Fruit fly (Drosophila melanogaster) whole organism, embryonic: ENCODE data around the gene mRpL15.
A peak's percentile ranks its signal among the peaks of the same experiment; 100 is the strongest.

Experiments
- C15 ChIP-seq: fragments of 200-800 bp; sonication (Bioruptor generic); IDR thresholded peaks from 3 replicates; pipeline ENCODE4 v1.3.6; 2022; ENCODE audit warnings: missing biosample characterization, missing genetic modification characterization
- CG11695 ChIP-seq: fragments of 200-800 bp; sonication (Bioruptor generic); IDR thresholded peaks from 3 replicates; pipeline ENCODE4 v1.3.6; 2022; ENCODE audit warnings: missing biosample characterization, missing genetic modification characterization
- CG13287 ChIP-seq: fragments of 200-800 bp; sonication (Bioruptor generic); IDR thresholded peaks from 2 replicates; pipeline ENCODE4 v1.3.6; 2022; ENCODE audit warnings: missing biosample characterization, missing genetic modification characterization; ENCODE audit not compliant: partially characterized antibody
- CG17361 ChIP-seq: fragments of 200-800 bp; sonication (Bioruptor generic); IDR thresholded peaks from 3 replicates; pipeline ENCODE4 v1.3.6; 2022; ENCODE audit warnings: missing biosample characterization, missing genetic modification characterization
- CG1832 ChIP-seq: fragments of 200-800 bp; sonication (Bioruptor generic); optimal IDR thresholded peaks from 2 replicates; lab custom pipeline; 2017; ENCODE audit warnings: missing biosample characterization, mild to moderate bottlenecking, missing genetic modification characterization, inconsistent platforms
- CG2678 ChIP-seq: fragments of 200-800 bp; sonication (Bioruptor generic); optimal IDR thresholded peaks from 3 replicates; lab custom pipeline; 2019; ENCODE audit warnings: missing biosample characterization, mild to moderate bottlenecking, missing genetic modification characterization, moderate library complexity
- CG4282 ChIP-seq: fragments of 200-800 bp; sonication (Bioruptor generic); optimal IDR thresholded peaks from 2 replicates; lab custom pipeline; 2016; ENCODE audit warnings: missing biosample characterization, missing genetic modification characterization
- CG4424 ChIP-seq: fragments of 200-800 bp; sonication (Bioruptor generic); optimal IDR thresholded peaks from 3 replicates; lab custom pipeline; 2016; ENCODE audit warnings: missing biosample characterization, missing genetic modification characterization
- CG4617 ChIP-seq: fragments of 200-800 bp; sonication (Bioruptor generic); optimal IDR thresholded peaks from 3 replicates; lab custom pipeline; 2016; ENCODE audit warnings: missing biosample characterization, missing genetic modification characterization, borderline replicate concordance
- CG4707 ChIP-seq: fragments of 200-800 bp; sonication (Bioruptor generic); optimal IDR thresholded peaks from 2 replicates; lab custom pipeline; 2018; ENCODE audit warnings: missing biosample characterization, mild to moderate bottlenecking, missing genetic modification characterization, moderate library complexity
- CG4730 ChIP-seq: fragments of 200-800 bp; sonication (Bioruptor generic); IDR thresholded peaks from 2 replicates; pipeline ENCODE4 v1.3.6; 2022; ENCODE audit warnings: missing biosample characterization, missing genetic modification characterization
- CG6683 ChIP-seq: fragments of 200-800 bp; sonication (Bioruptor generic); optimal IDR thresholded peaks from 2 replicates; lab custom pipeline; 2017; ENCODE audit warnings: missing biosample characterization, mild to moderate bottlenecking, missing genetic modification characterization, missing genetic modification reagents
- CG6854 ChIP-seq: fragments of 200-800 bp; sonication (Bioruptor generic); optimal IDR thresholded peaks from 3 replicates; lab custom pipeline; 2017; ENCODE audit warnings: missing biosample characterization, mild to moderate bottlenecking, missing genetic modification characterization
- CG8290 ChIP-seq, 3 experiments: fragments of 200-800 bp; sonication (Bioruptor generic); optimal IDR thresholded peaks; 2 replicates each; lab custom pipeline; 2016 to 2019; ENCODE audit warnings: missing biosample characterization in 3 of 3, missing genetic modification characterization in 3 of 3, mild to moderate bottlenecking in 2 of 3, moderate library complexity in 1 of 3
- CG8924 ChIP-seq: fragments of 200-800 bp; optimal IDR thresholded peaks from 3 replicates; lab custom pipeline; 2019; ENCODE audit warnings: missing biosample characterization, mild to moderate bottlenecking, missing genetic modification characterization, moderate library complexity
- Chrac-16 ChIP-seq: fragments of 200-800 bp; sonication (Bioruptor generic); optimal IDR thresholded peaks from 3 replicates; lab custom pipeline; 2016; ENCODE audit warnings: missing biosample characterization, missing genetic modification characterization
- ERR ChIP-seq: fragments of 200-800 bp; sonication (Bioruptor generic); optimal IDR thresholded peaks from 2 replicates; lab custom pipeline; 2016; ENCODE audit warnings: missing biosample characterization, missing genetic modification characterization
- H2.0 ChIP-seq: fragments of 200-800 bp; sonication (Bioruptor generic); IDR thresholded peaks from 2 replicates; pipeline ENCODE4 v1.3.6; 2022; ENCODE audit warnings: missing biosample characterization, missing genetic modification characterization
- HHEX ChIP-seq: fragments of 200-800 bp; sonication (Bioruptor generic); optimal IDR thresholded peaks from 3 replicates; lab custom pipeline; 2017; ENCODE audit warnings: missing biosample characterization, mild to moderate bottlenecking, missing genetic modification characterization, missing genetic modification reagents
- Hand ChIP-seq: fragments of 200-800 bp; sonication (Bioruptor generic); optimal IDR thresholded peaks from 2 replicates; lab custom pipeline; 2017; ENCODE audit warnings: mild to moderate bottlenecking, missing biosample characterization, missing genetic modification reagents, missing genetic modification characterization
- Hr51 ChIP-seq, 2 experiments: fragments of 200-800 bp; sonication (Bioruptor generic); optimal IDR thresholded peaks; 2 replicates in 1 of 2; 3 replicates in 1 of 2; lab custom pipeline; 2016 to 2018; ENCODE audit warnings: missing biosample characterization in 2 of 2, missing genetic modification characterization in 2 of 2, mild to moderate bottlenecking in 1 of 2, moderate library complexity in 1 of 2
- Meics ChIP-seq: fragments of 200-800 bp; sonication (Bioruptor generic); optimal IDR thresholded peaks from 2 replicates; lab custom pipeline; 2017; ENCODE audit warnings: missing biosample characterization, mild to moderate bottlenecking, missing genetic modification characterization
- Poxn ChIP-seq: fragments of 200-800 bp; sonication (Bioruptor generic); IDR thresholded peaks from 2 replicates; pipeline ENCODE4 v1.3.6; 2022; ENCODE audit warnings: missing biosample characterization, missing genetic modification characterization
- Sox100B ChIP-seq: fragments of 200-800 bp; sonication (Bioruptor generic); optimal IDR thresholded peaks from 3 replicates; lab custom pipeline; 2018; ENCODE audit warnings: missing biosample characterization, mild to moderate bottlenecking, missing genetic modification characterization
- Tbp ChIP-seq: fragments of >200 bp; optimal IDR thresholded peaks from 2 replicates; lab custom pipeline; 2018; ENCODE audit warnings: missing biosample characterization, missing genetic modification characterization
- bbx ChIP-seq: fragments of 200-800 bp; sonication (Bioruptor generic); IDR thresholded peaks from 2 replicates; pipeline ENCODE4 v1.3.6; 2022; ENCODE audit warnings: missing biosample characterization, missing genetic modification characterization; ENCODE audit not compliant: partially characterized antibody
- cato ChIP-seq: fragments of 200-800 bp; sonication (Bioruptor generic); optimal IDR thresholded peaks from 2 replicates; lab custom pipeline; 2016; ENCODE audit warnings: missing biosample characterization, missing genetic modification characterization, borderline replicate concordance
- chinmo ChIP-seq: fragments of 200-800 bp; sonication (Bioruptor generic); IDR thresholded peaks from 4 replicates; pipeline ENCODE4 v1.3.6; 2022; ENCODE audit warnings: missing biosample characterization, missing genetic modification characterization; ENCODE audit not compliant: partially characterized antibody
- corto ChIP-seq: fragments of 200-800 bp; sonication (Bioruptor generic); optimal IDR thresholded peaks from 2 replicates; lab custom pipeline; 2016; ENCODE audit warnings: missing biosample characterization, mild to moderate bottlenecking, missing genetic modification characterization, moderate library complexity
- fd96Cb ChIP-seq: fragments of 200-800 bp; sonication (Bioruptor generic); optimal IDR thresholded peaks from 2 replicates; lab custom pipeline; 2018; ENCODE audit warnings: missing biosample characterization, mild to moderate bottlenecking, missing genetic modification characterization, moderate library complexity
- fru ChIP-seq: fragments of >200 bp; optimal IDR thresholded peaks from 2 replicates; lab custom pipeline; 2017
- gfzf ChIP-seq: fragments of 200-800 bp; sonication (Bioruptor generic); optimal IDR thresholded peaks from 2 replicates; lab custom pipeline; 2016; ENCODE audit warnings: missing biosample characterization, mild to moderate bottlenecking, missing genetic modification characterization, moderate library complexity
- grau ChIP-seq: fragments of 200-800 bp; optimal IDR thresholded peaks from 3 replicates; lab custom pipeline; 2019; ENCODE audit warnings: missing biosample characterization, mild to moderate bottlenecking, missing genetic modification characterization, moderate library complexity
- grn ChIP-seq: fragments of 200-800 bp; sonication (Bioruptor generic); optimal IDR thresholded peaks from 3 replicates; lab custom pipeline; 2017; ENCODE audit warnings: missing biosample characterization, missing genetic modification characterization
- jing ChIP-seq: fragments of 200-800 bp; sonication (Bioruptor generic); optimal IDR thresholded peaks from 2 replicates; lab custom pipeline; 2018; ENCODE audit warnings: missing biosample characterization, mild to moderate bottlenecking, missing genetic modification characterization
- kah ChIP-seq: fragments of 200-800 bp; sonication (Bioruptor generic); optimal IDR thresholded peaks from 2 replicates; lab custom pipeline; 2018; ENCODE audit warnings: missing biosample characterization, mild to moderate bottlenecking, missing genetic modification characterization
- nau ChIP-seq: fragments of 200-800 bp; sonication (Bioruptor generic); optimal IDR thresholded peaks from 3 replicates; lab custom pipeline; 2017; ENCODE audit warnings: missing biosample characterization, mild to moderate bottlenecking, missing genetic modification characterization, missing genetic modification reagents
- nerfin-1 ChIP-seq: fragments of 200-800 bp; sonication (Bioruptor generic); optimal IDR thresholded peaks from 3 replicates; lab custom pipeline; 2019; ENCODE audit warnings: missing biosample characterization, mild to moderate bottlenecking, missing genetic modification characterization, moderate library complexity
- pb ChIP-seq: fragments of 200-800 bp; sonication (Bioruptor generic); optimal IDR thresholded peaks from 3 replicates; lab custom pipeline; 2016; ENCODE audit warnings: missing biosample characterization, missing genetic modification characterization
- ranshi ChIP-seq: fragments of 200-800 bp; sonication (Bioruptor generic); IDR thresholded peaks from 2 replicates; pipeline ENCODE4 v1.3.6; 2022; ENCODE audit warnings: missing biosample characterization, missing genetic modification characterization
- sens-2 ChIP-seq: fragments of 200-800 bp; sonication (Bioruptor generic); IDR thresholded peaks from 2 replicates; pipeline ENCODE4 v1.3.6; 2022; ENCODE audit warnings: missing biosample characterization, missing genetic modification characterization
- sim ChIP-seq: fragments of 200-800 bp; sonication (Bioruptor generic); IDR thresholded peaks from 2 replicates; pipeline ENCODE4 v1.3.6; 2022; ENCODE audit warnings: missing biosample characterization, missing genetic modification characterization
- stwl ChIP-seq: fragments of 200-800 bp; sonication (Bioruptor generic); optimal IDR thresholded peaks from 3 replicates; lab custom pipeline; 2018; ENCODE audit warnings: missing biosample characterization, mild to moderate bottlenecking, missing genetic modification characterization, moderate library complexity
- sug ChIP-seq: fragments of 200-800 bp; optimal IDR thresholded peaks from 2 replicates; lab custom pipeline; 2019; ENCODE audit warnings: missing biosample characterization, mild to moderate bottlenecking, missing genetic modification characterization, moderate library complexity
- vvl ChIP-seq: fragments of 200-800 bp; sonication (Bioruptor generic); IDR thresholded peaks from 2 replicates; pipeline ENCODE4 v1.3.6; 2022; ENCODE audit warnings: missing biosample characterization, missing genetic modification characterization
- wdn ChIP-seq: fragments of 200-800 bp; sonication (Bioruptor generic); IDR thresholded peaks from 2 replicates; pipeline ENCODE4 v1.3.6; 2022; ENCODE audit warnings: missing biosample characterization, missing genetic modification characterization
- yki ChIP-seq: fragments of >200 bp; optimal IDR thresholded peaks from 3 replicates; lab custom pipeline; 2018

The mRpL15 gene

DNA sequence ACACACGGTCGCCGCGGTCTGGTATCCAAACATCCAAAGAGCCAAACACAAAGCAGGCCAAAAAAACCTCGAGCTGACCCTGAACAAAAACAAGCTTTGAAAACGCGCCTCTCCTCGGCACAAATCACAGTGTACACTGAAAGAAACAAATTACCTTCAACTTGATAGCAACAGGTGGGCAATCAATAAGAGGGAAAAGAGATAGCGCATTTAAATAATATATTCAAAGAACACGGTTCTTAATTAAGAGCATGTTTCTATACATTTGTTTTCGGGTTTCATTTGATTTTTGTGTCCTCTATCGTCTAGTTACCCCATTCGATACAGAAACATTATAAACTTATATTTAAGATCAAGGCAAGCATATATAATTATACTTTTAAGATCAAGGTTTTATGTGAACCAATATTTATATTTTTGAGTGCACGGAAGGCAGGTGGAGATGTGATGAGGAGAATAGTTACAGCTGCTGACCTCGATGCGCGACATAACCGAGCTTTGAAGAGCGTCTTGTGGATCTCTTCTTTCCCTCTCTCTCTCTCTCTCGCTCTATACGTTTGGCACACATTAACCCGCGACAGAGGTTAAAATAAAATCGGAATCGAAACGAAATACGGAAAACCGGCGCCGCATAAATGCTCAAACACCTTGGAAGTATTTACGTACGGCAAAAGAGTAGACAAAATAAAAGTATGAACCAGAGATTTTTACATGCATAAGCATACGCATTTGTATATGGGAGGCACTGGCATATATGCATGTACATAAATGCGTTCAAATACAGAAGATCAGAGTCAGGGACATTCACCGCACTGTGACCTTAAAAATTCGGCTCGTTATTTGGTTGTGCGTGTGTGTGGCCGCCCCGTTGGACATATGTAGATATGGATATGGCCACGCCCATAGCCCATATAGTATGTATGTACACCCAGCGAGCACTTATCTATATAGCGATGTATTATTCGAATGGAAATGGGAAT is 37.5 kb downstream of the mRpL15 start (continued):
- peak; percentile 74 for TF ChIP-seq Hand
- peak; percentile 81 for TF ChIP-seq nau
- TF ChIP-seq sens-2: no peak
- peak; percentile 80 for TF ChIP-seq vvl
- TF ChIP-seq CG4424 (GFP tag; lab: Kevin White, UChicago): peak; percentile 91
- TF ChIP-seq CG6683 (GFP tag; lab: Kevin White, UChicago): peak; percentile 63
- TF ChIP-seq fru (lab: Kevin White, UChicago): no peak
- peak; percentile 82 for TF ChIP-seq CG11695 (GFP tag; lab: Robert Waterston, UW)
- no peak for TF ChIP-seq gfzf (GFP tag; lab: Kevin White, UChicago)
- peak; percentile 58 for TF ChIP-seq jing (GFP tag; lab: Kevin White, UChicago)
- peak; percentile 18; the same call in 1 of the 2 replicates for TF ChIP-seq CG13287 (GFP tag; lab: Robert Waterston, UW)
- peak; percentile 92 for TF ChIP-seq CG8924 (tag; lab: Kevin White, UChicago)
- TF ChIP-seq chinmo (GFP tag; lab: Robert Waterston, UW): peak; percentile 88
- TF ChIP-seq H2.0 (GFP tag; lab: Robert Waterston, UW): peak; percentile 72
- TF ChIP-seq grau (tag; lab: Kevin White, UChicago): peak; percentile 91
- peak; percentile 87 for TF ChIP-seq CG6854 (GFP tag; lab: Kevin White, UChicago)
- TF ChIP-seq fd96Cb: peak; percentile 82
- peak; percentile 37 for TF ChIP-seq CG8290 (GFP tag; optimal IDR thresholded peaks at IDR 0.05; lab: Kevin White, UChicago)
- TF ChIP-seq CG8290 (tag; optimal IDR thresholded peaks at IDR 0.05; lab: Kevin White, UChicago): peak in 1 of 2 experiments; percentile 59
- TF ChIP-seq Sox100B (GFP tag; lab: Kevin White, UChicago): peak; percentile 92
- peak; percentile 54 for TF ChIP-seq grn (GFP tag; lab: Kevin White, UChicago)
- TF ChIP-seq Tbp (GFP tag; lab: Kevin White, UChicago): no peak
- no peak for TF ChIP-seq stwl (tag; lab: Kevin White, UChicago)
- peak; percentile 85 for TF ChIP-seq HHEX (GFP tag; lab: Kevin White, UChicago)
- peak; percentile 26; the same call in 1 of the 2 replicates for TF ChIP-seq CG4730
- peak; percentile 93 for TF ChIP-seq CG17361
- no peak for TF ChIP-seq yki (lab: Kevin White, UChicago)
- TF ChIP-seq Poxn (GFP tag; lab: Robert Waterston, UW): no peak
- peak; percentile 93 for TF ChIP-seq CG2678 (tag; lab: Kevin White, UChicago)
- peak; percentile 54 for TF ChIP-seq CG4707 (GFP tag; lab: Kevin White, UChicago)
- peak; percentile 93 for TF ChIP-seq kah
- no peak for TF ChIP-seq CG4282 (GFP tag; lab: Kevin White, UChicago)
- TF ChIP-seq CG1832 (GFP tag; lab: Kevin White, UChicago): peak; percentile 38
- peak; percentile 71 for TF ChIP-seq Chrac-16 (GFP tag; lab: Kevin White, UChicago)
- TF ChIP-seq nerfin-1: peak; percentile 84
- TF ChIP-seq bbx: no peak
- TF ChIP-seq Meics: peak; percentile 82
- TF ChIP-seq C15: 0 out of 3 replicates have a peak, but pooled peaks have one; percentile 51
- TF ChIP-seq corto (GFP tag; lab: Kevin White, UChicago): peak; percentile 71
- peak; percentile 72; the same call in 1 of the 2 replicates for TF ChIP-seq ranshi (GFP tag; lab: Robert Waterston, UW)
- peak; percentile 32 for TF ChIP-seq CG4617
- peak; percentile 3 for TF ChIP-seq ERR (GFP tag; lab: Kevin White, UChicago)
- peak; percentile 38 for TF ChIP-seq pb (GFP tag; lab: Kevin White, UChicago)
- TF ChIP-seq wdn (GFP tag; lab: Robert Waterston, UW): 0 out of 2 replicates have a peak, but pooled peaks have one; percentile 21
- TF ChIP-seq sim (GFP tag; lab: Robert Waterston, UW): no peak; the same call in 1 of the 2 replicates
- TF ChIP-seq Hr51 (GFP tag; optimal IDR thresholded peaks at IDR 0.05; lab: Kevin White, UChicago): peak; percentile 55 to 92
- TF ChIP-seq cato (GFP tag; lab: Kevin White, UChicago): peak; percentile 64
- peak; percentile 79 for TF ChIP-seq sug (tag; lab: Kevin White, UChicago)
